Worm (Caenorhabditis elegans) whole organism, L2 larva: ENCODE measurements around the gene henn-1.

Experiments
- C34F6.9 ChIP-seq: fragments of 150-350 bp; optimal IDR thresholded peaks from 2 replicates; lab custom pipeline; 2014; ENCODE audit warnings: missing biosample characterization, missing genetic modification characterization
- F13H6.1 ChIP-seq: sonication (generic microtip); optimal IDR thresholded peaks from 2 replicates; lab custom pipeline; 2016; ENCODE audit warnings: missing genetic modification characterization, missing compliant biosample characterization
- R02D3.7 ChIP-seq: fragments of 150-350 bp; optimal IDR thresholded peaks from 2 replicates; lab custom pipeline; 2014; ENCODE audit warnings: missing biosample characterization, missing genetic modification characterization
- Y55F3AM.14 ChIP-seq: fragments of 200-800 bp; sonication (Bioruptor generic); optimal IDR thresholded peaks from 2 replicates; lab custom pipeline; 2018; ENCODE audit warnings: mild to moderate bottlenecking, missing genetic modification characterization, missing compliant biosample characterization
- ama-1 ChIP-seq: fragments of 150-350 bp; optimal IDR thresholded peaks from 2 replicates; lab custom pipeline; 2018; ENCODE audit warnings: inconsistent platforms
- blmp-1 ChIP-seq: sonication (generic microtip); optimal IDR thresholded peaks from 2 replicates; lab custom pipeline; 2017; ENCODE audit warnings: missing genetic modification characterization, mild to moderate bottlenecking, missing compliant biosample characterization, antibody characterized with exemption, moderate library complexity; ENCODE audit not compliant: insufficient read depth
- ceh-16 ChIP-seq: fragments of 150-350 bp; optimal IDR thresholded peaks from 2 replicates; lab custom pipeline; 2014; ENCODE audit warnings: missing biosample characterization, missing genetic modification characterization
- ceh-82 ChIP-seq: fragments of 150-350 bp; optimal IDR thresholded peaks from 2 replicates; lab custom pipeline; 2014; ENCODE audit warnings: missing biosample characterization, missing genetic modification characterization
- egl-27 ChIP-seq: sonication (generic microtip); optimal IDR thresholded peaks from 3 replicates; lab custom pipeline; 2017; ENCODE audit warnings: missing biosample characterization, missing genetic modification reagents, missing genetic modification characterization
- elt-1 ChIP-seq: fragments of 150-350 bp; optimal IDR thresholded peaks from 2 replicates; lab custom pipeline; 2014; ENCODE audit warnings: missing biosample characterization, missing genetic modification characterization
- fos-1 ChIP-seq: fragments of 150-350 bp; optimal IDR thresholded peaks from 2 replicates; lab custom pipeline; 2014; ENCODE audit warnings: missing biosample characterization, missing genetic modification characterization
- gmeb-1 ChIP-seq: fragments of 150-350 bp; optimal IDR thresholded peaks from 2 replicates; lab custom pipeline; 2014; ENCODE audit warnings: missing biosample characterization, missing genetic modification characterization
- lin-11 ChIP-seq: fragments of 150-350 bp; sonication (generic microtip); optimal IDR thresholded peaks from 2 replicates; lab custom pipeline; 2014; ENCODE audit warnings: missing biosample characterization, missing genetic modification characterization, inconsistent platforms, mixed read lengths
- lsy-2 ChIP-seq, 2 experiments: fragments of 150-350 bp in 1 of 2; sonication (generic microtip) in 1 of 2; optimal IDR thresholded peaks; 2 replicates each; lab custom pipeline; 2014 to 2017; ENCODE audit warnings: missing biosample characterization in 2 of 2, missing genetic modification characterization in 2 of 2
- mab-5 ChIP-seq: fragments of 150-350 bp; optimal IDR thresholded peaks from 2 replicates; lab custom pipeline; 2014; ENCODE audit warnings: missing biosample characterization, missing genetic modification characterization
- mbf-1 ChIP-seq: sonication (generic microtip); optimal IDR thresholded peaks from 2 replicates; lab custom pipeline; 2017; ENCODE audit warnings: missing biosample characterization, missing genetic modification characterization
- nhr-10 ChIP-seq: sonication (generic microtip); optimal IDR thresholded peaks from 2 replicates; lab custom pipeline; 2017; ENCODE audit warnings: missing biosample characterization, missing genetic modification characterization
- nhr-12 ChIP-seq: fragments of 150-350 bp; optimal IDR thresholded peaks from 2 replicates; lab custom pipeline; 2014; ENCODE audit warnings: missing biosample characterization, missing genetic modification characterization
- nhr-129 ChIP-seq: fragments of 150-350 bp; optimal IDR thresholded peaks from 2 replicates; lab custom pipeline; 2014; ENCODE audit warnings: missing biosample characterization, missing genetic modification characterization
- nhr-23 ChIP-seq: fragments of 150-350 bp; optimal IDR thresholded peaks from 2 replicates; lab custom pipeline; 2014; ENCODE audit warnings: missing biosample characterization, missing genetic modification reagents, missing genetic modification characterization
- nhr-237 ChIP-seq: fragments of 150-350 bp; optimal IDR thresholded peaks from 2 replicates; lab custom pipeline; 2014; ENCODE audit warnings: missing biosample characterization, missing genetic modification characterization
- nhr-25 ChIP-seq: fragments of 150-350 bp; sonication (generic microtip); optimal IDR thresholded peaks from 3 replicates; lab custom pipeline; 2014; ENCODE audit warnings: missing biosample characterization, missing genetic modification characterization
- nhr-6 ChIP-seq: fragments of 150-350 bp; optimal IDR thresholded peaks from 2 replicates; lab custom pipeline; 2014; ENCODE audit warnings: missing biosample characterization, missing genetic modification characterization
- peb-1 ChIP-seq: fragments of 150-350 bp; optimal IDR thresholded peaks from 2 replicates; lab custom pipeline; 2014; ENCODE audit warnings: missing biosample characterization, missing genetic modification characterization
- sem-4 ChIP-seq: fragments of 150-350 bp; optimal IDR thresholded peaks from 2 replicates; lab custom pipeline; 2014; ENCODE audit warnings: missing biosample characterization, missing genetic modification reagents, missing genetic modification characterization
- skn-1 ChIP-seq: sonication (generic microtip); optimal IDR thresholded peaks from 2 replicates; lab custom pipeline; 2017; ENCODE audit warnings: missing biosample characterization, missing genetic modification characterization
- sma-3 ChIP-seq: sonication (generic microtip); optimal IDR thresholded peaks from 2 replicates; lab custom pipeline; 2016; ENCODE audit warnings: missing genetic modification reagents, missing genetic modification characterization, missing compliant biosample characterization
- sma-9 ChIP-seq, 2 experiments: fragments of 150-350 bp in 1 of 2; sonication (generic microtip) in 1 of 2; optimal IDR thresholded peaks; 2 replicates each; lab custom pipeline; 2014 to 2016; ENCODE audit warnings: missing genetic modification characterization in 2 of 2, mild to moderate bottlenecking in 1 of 2, missing biosample characterization in 1 of 2, missing compliant biosample characterization in 1 of 2, missing genetic modification reagents in 1 of 2, moderate library complexity in 1 of 2
- snpc-4 ChIP-seq: fragments of 150-350 bp; optimal IDR thresholded peaks from 2 replicates; lab custom pipeline; 2014; ENCODE audit warnings: missing biosample characterization, missing genetic modification characterization
- unc-39 ChIP-seq: fragments of 150-350 bp; optimal IDR thresholded peaks from 2 replicates; lab custom pipeline; 2014; ENCODE audit warnings: missing biosample characterization, missing genetic modification characterization
- unc-55 ChIP-seq: fragments of 150-350 bp; sonication (generic microtip); optimal IDR thresholded peaks from 3 replicates; lab custom pipeline; 2014; ENCODE audit warnings: missing biosample characterization, missing genetic modification reagents, missing genetic modification characterization
- ztf-1 ChIP-seq: fragments of 200-800 bp; sonication (Bioruptor generic); conservative IDR thresholded peaks from 2 replicates; pipeline ENCODE4 v1.3.6; 2022; ENCODE audit warnings: missing genetic modification characterization, missing compliant biosample characterization

The henn-1 gene

DNA sequence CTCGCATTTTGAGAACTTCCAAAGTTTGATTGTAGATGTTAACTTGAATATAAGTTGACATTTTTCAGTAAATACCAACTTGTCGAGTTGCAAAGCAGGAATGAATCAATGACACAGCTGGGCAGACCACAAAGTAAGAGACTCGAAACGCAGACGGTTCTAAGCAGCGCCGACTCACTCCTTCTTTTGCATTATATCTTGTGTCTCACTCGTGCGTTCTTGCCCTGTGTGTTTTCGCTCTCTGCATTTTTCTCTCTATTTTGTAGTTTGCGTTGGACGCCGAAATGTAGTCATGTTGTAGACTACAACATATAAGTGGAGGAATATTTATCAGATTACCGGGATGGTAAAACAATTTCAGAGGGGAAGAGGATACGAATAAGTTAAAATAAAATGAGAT lies 10.4 kb downstream of the henn-1 start, which contains the start of gene C02F5.12 (continued):
- TF ChIP-seq peb-1 (tag; lab: Kevin White, UChicago), result no peak
- no peak for TF ChIP-seq lin-11
- TF ChIP-seq mab-5 (tag; lab: Kevin White, UChicago), result no peak
- TF ChIP-seq sma-9 (GFP tag; optimal IDR thresholded peaks at IDR 0.05; lab: Kevin White, UChicago), result peak; percentile 7
- TF ChIP-seq sma-9 (tag; optimal IDR thresholded peaks at IDR 0.05; lab: Kevin White, UChicago), result no peak
- no peak for TF ChIP-seq sem-4 (tag; lab: Kevin White, UChicago)

DNA sequence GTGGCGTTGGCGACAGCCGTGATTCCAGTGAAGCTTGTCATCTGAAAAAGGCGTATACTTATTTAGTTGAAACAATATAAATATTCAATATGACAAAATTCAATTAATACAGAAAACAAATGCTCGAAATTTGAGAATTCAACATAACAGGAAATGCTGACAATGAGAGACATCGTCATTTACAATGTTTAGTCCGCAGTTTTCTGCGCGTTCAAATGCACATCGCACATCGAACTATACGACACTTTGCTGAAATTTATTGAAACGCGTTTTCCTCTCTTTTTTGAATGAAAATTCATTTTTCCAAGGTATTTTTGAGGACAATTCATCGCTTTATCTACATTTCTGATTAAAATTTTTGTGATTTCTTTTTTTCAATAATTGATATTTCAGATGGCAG lies 11.6 kb downstream of the henn-1 start, which contains the start of the genes pbs-6 and cids-1:
Gene pbs-6 (minus strand): TSS at position 41 of the 400 bp plus-strand sequence.
Gene cids-1 (plus strand): TSS at position 394 of the 400 bp plus-strand sequence.
- TF ChIP-seq C34F6.9 (tag; lab: Kevin White, UChicago) (peak; percentile 16), unc-39 (tag; lab: Kevin White, UChicago) (no peak), peb-1 (tag; lab: Kevin White, UChicago) (no peak), nhr-237 (tag; lab: Kevin White, UChicago) (no peak), unc-55 (GFP tag; lab: Kevin White, UChicago) (peak; percentile 47), lsy-2 (tag; optimal IDR thresholded peaks at IDR 0.05; lab: Kevin White, UChicago) (peak in 1 of 2 experiments; percentile 51), ama-1 (lab: Kevin White, UChicago) (no peak), ceh-82 (tag; lab: Kevin White, UChicago) (no peak), nhr-6 (no peak), nhr-129 (peak; percentile 21), gmeb-1 (tag; lab: Kevin White, UChicago) (no peak), elt-1 (tag; lab: Kevin White, UChicago) (no peak)

DNA sequence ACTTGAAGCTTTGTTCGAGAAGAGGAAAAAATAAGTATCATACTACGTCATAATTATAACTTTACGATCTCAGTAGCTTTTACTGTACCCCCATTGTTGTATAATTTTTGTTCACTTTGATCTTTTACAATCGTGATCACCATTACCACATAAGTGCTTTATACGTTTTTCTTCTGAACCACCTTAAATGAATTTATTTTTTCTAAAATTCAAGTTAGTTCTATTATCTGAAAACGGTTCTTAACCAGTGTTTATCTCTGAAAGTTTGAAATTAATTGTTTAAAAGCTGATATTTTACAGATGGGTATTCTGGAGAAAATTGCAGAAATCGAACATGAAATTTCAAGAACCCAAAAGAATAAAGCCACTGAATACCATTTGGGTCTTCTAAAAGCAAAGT lies 13.1 kb downstream of the henn-1 start, which contains the start of gene C02F5.3:
Gene C02F5.3 (plus strand): TSS at position 301 of the 400 bp plus-strand sequence.
- TF ChIP-seq ztf-1 (GFP tag; lab: Robert Waterston, UW), result no peak
- TF ChIP-seq ama-1 (lab: Kevin White, UChicago), result no peak
- TF ChIP-seq mab-5 (tag; lab: Kevin White, UChicago), result no peak
- TF ChIP-seq, all 48 proteins: peak for 0

DNA sequence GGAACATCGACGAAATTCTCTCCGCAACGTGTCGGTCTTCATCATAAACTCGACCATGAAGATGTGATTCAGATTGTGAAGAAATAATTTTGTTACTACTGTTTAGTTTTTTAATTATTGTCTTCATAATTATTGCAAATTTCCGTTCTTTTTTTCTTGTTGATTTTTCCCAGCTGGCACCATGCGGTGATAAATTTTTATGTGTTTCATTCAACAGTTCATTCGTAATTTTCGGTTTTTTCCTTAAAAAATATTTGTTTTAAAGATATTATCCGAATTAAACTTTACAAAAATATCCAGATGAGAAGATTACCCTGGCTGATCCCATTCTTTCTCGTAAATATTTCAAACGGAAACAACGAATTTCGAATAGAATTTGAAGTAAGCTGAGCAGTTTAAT lies 14.6 kb downstream of the henn-1 start, which contains the start of gene C02F5.13:
Gene C02F5.13 (plus strand): TSS at position 301 of the 400 bp plus-strand sequence.
- no peak for TF ChIP-seq Y55F3AM.14 (GFP tag; lab: Kevin White, UChicago)
- TF ChIP-seq C34F6.9 (tag; lab: Kevin White, UChicago), result no peak
- TF ChIP-seq lsy-2 (tag; optimal IDR thresholded peaks at IDR 0.05; lab: Kevin White, UChicago), result no peak
- no peak for TF ChIP-seq snpc-4
- no peak for TF ChIP-seq R02D3.7 (tag; lab: Kevin White, UChicago)
- TF ChIP-seq egl-27 (tag; lab: Kevin White, UChicago), result no peak
- no peak for TF ChIP-seq nhr-23
- TF ChIP-seq F13H6.1 (tag; lab: Kevin White, UChicago), result no peak
- no peak for TF ChIP-seq peb-1 (tag; lab: Kevin White, UChicago)
- no peak for TF ChIP-seq mbf-1 (tag; lab: Kevin White, UChicago)
- no peak for TF ChIP-seq lin-11
- no peak for TF ChIP-seq nhr-25 (tag; lab: Kevin White, UChicago)
- TF ChIP-seq nhr-12 (tag; lab: Kevin White, UChicago), result no peak
- no peak for TF ChIP-seq ceh-16 (tag; lab: Kevin White, UChicago)
- no peak for TF ChIP-seq nhr-10 (tag; lab: Kevin White, UChicago)
- no peak for TF ChIP-seq blmp-1 (tag; lab: Kevin White, UChicago)
- no peak for TF ChIP-seq unc-39 (tag; lab: Kevin White, UChicago)

DNA sequence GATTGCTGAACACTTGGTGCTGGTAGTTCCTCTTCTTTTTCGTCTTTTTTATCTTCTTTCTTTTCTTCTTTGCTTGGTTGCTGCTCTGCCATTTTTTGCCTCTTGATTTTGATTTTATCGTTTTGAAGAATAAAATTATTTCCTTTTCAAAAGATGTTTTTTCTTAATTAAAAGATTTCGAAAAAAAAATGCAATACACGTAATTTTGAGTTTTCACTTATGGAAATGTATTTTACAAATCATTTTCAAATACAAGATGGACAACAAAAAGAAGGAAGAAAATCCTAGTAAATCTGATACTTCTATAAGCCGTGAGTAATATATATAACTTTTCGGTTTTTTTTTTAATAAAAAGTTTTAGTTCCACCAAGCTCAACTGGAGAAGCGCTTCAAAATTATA lies 16.9 kb downstream of the henn-1 start, which contains the start of the genes C02F5.10 and C02F5.2:
Gene C02F5.10 (minus strand): TSS at position 101 of the 400 bp plus-strand sequence.
Gene C02F5.2 (plus strand): TSS at position 239 of the 400 bp plus-strand sequence.
- TF ChIP-seq unc-55 (GFP tag; lab: Kevin White, UChicago) (no peak), skn-1 (no peak), nhr-12 (tag; lab: Kevin White, UChicago) (no peak), egl-27 (tag; lab: Kevin White, UChicago) (no peak), unc-39 (tag; lab: Kevin White, UChicago) (no peak), nhr-129 (no peak), nhr-10 (tag; lab: Kevin White, UChicago) (no peak), nhr-237 (tag; lab: Kevin White, UChicago) (no peak), lin-11 (no peak), F13H6.1 (tag; lab: Kevin White, UChicago) (no peak), sma-3 (GFP tag; lab: Kevin White, UChicago) (no peak), nhr-23 (no peak), fos-1 (tag; lab: Kevin White, UChicago) (no peak), blmp-1 (tag; lab: Kevin White, UChicago) (no peak), peb-1 (tag; lab: Kevin White, UChicago) (no peak)
